Fruit fly (Drosophila melanogaster) whole organism: ENCODE results near the gene Dus4.

Experiments used
- CG8478 ChIP-seq: fragments of >200 bp; optimal IDR thresholded peaks from 2 replicates; lab custom pipeline; 2018; ENCODE audit warnings: inconsistent platforms
- EcR ChIP-seq, 2 experiments: fragments of >200 bp; optimal IDR thresholded peaks; 2 replicates each; lab custom pipeline; 2017; ENCODE audit warnings: missing biosample characterization in 2 of 2, missing genetic modification characterization in 2 of 2, missing genetic modification reagents in 2 of 2
- psq ChIP-seq: fragments of >200 bp; optimal IDR thresholded peaks from 2 replicates; lab custom pipeline; 2017

dm6 chr2L:19103176-19103921 is 40.3 kb downstream of the Dus4 start:
- TF ChIP-seq EcR (GFP tag; optimal IDR thresholded peaks at IDR 0.05; lab: Kevin White, UChicago) = no peak
- no peak for TF ChIP-seq CG8478
- no peak for TF ChIP-seq psq (lab: Kevin White, UChicago)
